Fruit fly (Drosophila melanogaster) whole organism, adult: ENCODE data around the gene U2af38.

Experiments used
- CG11617 ChIP-seq: fragments of 200-800 bp; sonication (Bioruptor generic); optimal IDR thresholded peaks from 2 replicates; lab custom pipeline; 2017; ENCODE audit warnings: mild to moderate bottlenecking, missing biosample characterization, missing genetic modification reagents, missing genetic modification characterization
- CG12768 ChIP-seq: fragments of 200-800 bp; sonication (Bioruptor generic); optimal IDR thresholded peaks from 2 replicates; lab custom pipeline; 2017; ENCODE audit warnings: missing biosample characterization, missing genetic modification characterization, mild to moderate bottlenecking, moderate library complexity, missing genetic modification reagents
- Clk ChIP-seq: fragments of 200-800 bp; sonication (Bioruptor generic); optimal IDR thresholded peaks from 2 replicates; lab custom pipeline; 2017; ENCODE audit warnings: missing biosample characterization, missing genetic modification characterization
- kay ChIP-seq: fragments of 200-800 bp; sonication (Bioruptor generic); peaks from one replicate; lab custom pipeline; 2016; ENCODE audit warnings: missing biosample characterization, missing genetic modification characterization, borderline replicate concordance
- tj ChIP-seq: fragments of 200-800 bp; sonication (Bioruptor generic); optimal IDR thresholded peaks from 3 replicates; lab custom pipeline; 2017; ENCODE audit warnings: missing biosample characterization, mild to moderate bottlenecking, missing genetic modification characterization, moderate library complexity

DNA sequence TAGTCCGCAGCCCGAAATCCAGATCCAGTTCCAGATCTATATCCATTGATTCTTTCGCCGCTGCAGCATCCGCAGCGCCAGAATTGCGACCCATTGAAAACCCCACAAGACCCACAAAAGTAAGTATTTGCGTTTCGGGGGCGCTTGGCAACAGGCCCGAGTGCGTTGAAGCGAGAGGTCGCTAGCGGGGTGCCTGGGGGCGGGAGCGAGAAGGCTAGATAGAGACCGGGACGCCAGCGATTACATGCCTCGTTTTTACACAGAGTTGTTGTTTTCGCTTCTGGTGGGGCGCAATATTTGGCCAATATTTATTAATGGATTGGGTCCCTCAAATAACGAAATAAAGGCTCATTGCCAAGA lies 3.8 kb upstream of the U2af38 start:
- TF ChIP-seq tj (peak; percentile 16), Clk (GFP tag; lab: Kevin White, UChicago) (no peak), kay (no peak), CG12768 (GFP tag; lab: Kevin White, UChicago) (no peak), CG11617 (GFP tag; lab: Kevin White, UChicago) (no peak)
